Worm (Caenorhabditis elegans) whole organism, L4 larva: ENCODE data around the gene T24C12.4.

Experiments used
- F10B5.3 ChIP-seq: sonication (generic microtip); optimal IDR thresholded peaks from 2 replicates; lab custom pipeline; 2016; ENCODE audit warnings: mild to moderate bottlenecking, missing genetic modification characterization, missing compliant biosample characterization
- F26F4.8 ChIP-seq: fragments of 200-800 bp; sonication (Bioruptor generic); conservative IDR thresholded peaks from 2 replicates; pipeline ENCODE4 v1.3.6; 2022; ENCODE audit warnings: missing genetic modification characterization, missing compliant biosample characterization
- F44E2.7 ChIP-seq: fragments of 200-800 bp; sonication (Bioruptor generic); IDR thresholded peaks from 2 replicates; pipeline ENCODE4 v2.1.2; 2022; ENCODE audit warnings: missing genetic modification characterization, missing compliant biosample characterization
- F49E8.2 ChIP-seq: sonication (generic microtip); optimal IDR thresholded peaks from 2 replicates; lab custom pipeline; 2016; ENCODE audit warnings: missing compliant biosample characterization, mild to moderate bottlenecking, missing genetic modification characterization, borderline replicate concordance
- R02D3.7 ChIP-seq: fragments of 150-350 bp; sonication (generic microtip); optimal IDR thresholded peaks from 3 replicates; lab custom pipeline; 2014; ENCODE audit warnings: missing biosample characterization, missing genetic modification characterization
- T26A8.4 ChIP-seq: fragments of 200-800 bp; sonication (Bioruptor generic); IDR thresholded peaks from 2 replicates; pipeline ENCODE4 v1.3.6; 2022; ENCODE audit warnings: missing genetic modification characterization, missing compliant biosample characterization
- Y75B8A.6 ChIP-seq: fragments of 200-800 bp; sonication (Bioruptor generic); IDR thresholded peaks from 2 replicates; pipeline ENCODE4 v1.3.6; 2022; ENCODE audit warnings: missing genetic modification reagents, missing genetic modification characterization, missing compliant biosample characterization
- ZK546.5 ChIP-seq, 2 experiments: sonication (generic microtip); optimal IDR thresholded peaks; 2 replicates each; lab custom pipeline; 2017; ENCODE audit warnings: missing biosample characterization in 2 of 2, missing genetic modification characterization in 2 of 2
- aha-1 ChIP-seq: fragments of 150-350 bp; peaks from one replicate; lab custom pipeline; 2014; ENCODE audit warnings: missing biosample characterization, missing genetic modification characterization
- ceh-62 ChIP-seq: sonication (generic microtip); optimal IDR thresholded peaks from 2 replicates; lab custom pipeline; 2017; ENCODE audit warnings: missing biosample characterization, missing genetic modification characterization
- ces-1 ChIP-seq: fragments of 150-350 bp; sonication (generic microtip); optimal IDR thresholded peaks from 4 replicates; lab custom pipeline; 2014; ENCODE audit warnings: missing biosample characterization, missing genetic modification reagents, missing genetic modification characterization
- cey-2 ChIP-seq: sonication (generic microtip); optimal IDR thresholded peaks from 3 replicates; lab custom pipeline; 2017; ENCODE audit warnings: missing genetic modification characterization, mild to moderate bottlenecking, missing compliant biosample characterization, antibody characterized with exemption, borderline replicate concordance; ENCODE audit not compliant: insufficient read depth
- ctbp-1 ChIP-seq: fragments of 200-800 bp; sonication (Bioruptor generic); IDR thresholded peaks from 2 replicates; pipeline ENCODE4 v1.3.6; 2022; ENCODE audit warnings: missing genetic modification reagents, missing genetic modification characterization, missing compliant biosample characterization
- daf-16 ChIP-seq, 3 experiments: sonication (generic microtip); optimal IDR thresholded peaks; 2 replicates each; lab custom pipeline; 2016 to 2017; ENCODE audit warnings: missing genetic modification characterization in 3 of 3, missing genetic modification reagents in 3 of 3, mild to moderate bottlenecking in 2 of 3, missing compliant biosample characterization in 2 of 3, missing biosample characterization in 1 of 3, moderate library complexity in 1 of 3
- daf-8 ChIP-seq: fragments of 200-800 bp; sonication (Bioruptor generic); IDR thresholded peaks from 2 replicates; pipeline ENCODE4 v1.3.6; 2022; ENCODE audit warnings: missing genetic modification characterization, missing compliant biosample characterization
- dmd-8 ChIP-seq: fragments of 200-800 bp; sonication (Bioruptor generic); IDR thresholded peaks from 2 replicates; pipeline ENCODE4 v1.3.6; 2022; ENCODE audit warnings: missing genetic modification characterization, missing compliant biosample characterization
- duxl-1 ChIP-seq: sonication (generic microtip); optimal IDR thresholded peaks from 2 replicates; lab custom pipeline; 2016; ENCODE audit warnings: mild to moderate bottlenecking, missing genetic modification characterization, moderate library complexity, missing compliant biosample characterization; ENCODE audit not compliant: poor library complexity
- dve-1 ChIP-seq: sonication (generic microtip); optimal IDR thresholded peaks from 2 replicates; lab custom pipeline; 2017; ENCODE audit warnings: antibody characterized with exemption, mild to moderate bottlenecking, missing genetic modification characterization, missing compliant biosample characterization; ENCODE audit not compliant: insufficient read depth
- egl-27 ChIP-seq: sonication (generic microtip); optimal IDR thresholded peaks from 3 replicates; lab custom pipeline; 2017; ENCODE audit warnings: missing biosample characterization, missing genetic modification reagents, missing genetic modification characterization
- fkh-10 ChIP-seq: fragments of 150-350 bp; optimal IDR thresholded peaks from 2 replicates; lab custom pipeline; 2014; ENCODE audit warnings: missing biosample characterization, missing genetic modification reagents, missing genetic modification characterization
- gei-8 ChIP-seq: fragments of 200-800 bp; sonication (Bioruptor generic); optimal IDR thresholded peaks from 2 replicates; lab custom pipeline; 2018; ENCODE audit warnings: mild to moderate bottlenecking, missing genetic modification characterization, missing compliant biosample characterization
- hif-1 ChIP-seq, 2 experiments: sonication (generic microtip); optimal IDR thresholded peaks; 2 replicates each; lab custom pipeline; 2016 to 2017; ENCODE audit warnings: missing compliant biosample characterization in 2 of 2, missing genetic modification characterization in 2 of 2, missing genetic modification reagents in 2 of 2, missing genotype in 2 of 2, mild to moderate bottlenecking in 1 of 2
- hmg-1.1 ChIP-seq: fragments of 200-800 bp; sonication (Bioruptor generic); IDR thresholded peaks from 2 replicates; pipeline ENCODE4 v1.3.6; 2022; ENCODE audit warnings: missing genetic modification reagents, missing genetic modification characterization, missing compliant biosample characterization
- lin-1 ChIP-seq: fragments of 200-800 bp; sonication (Bioruptor generic); IDR thresholded peaks from 2 replicates; pipeline ENCODE4 v1.3.6; 2022; ENCODE audit warnings: missing genetic modification reagents, missing genetic modification characterization, missing compliant biosample characterization
- lin-15B ChIP-seq: fragments of 150-350 bp; sonication (generic microtip); optimal IDR thresholded peaks from 3 replicates; lab custom pipeline; 2014; ENCODE audit warnings: missing biosample characterization, missing genetic modification characterization
- lin-29 ChIP-seq: fragments of 200-800 bp; sonication (Bioruptor generic); IDR thresholded peaks from 2 replicates; pipeline ENCODE4 v1.3.6; 2022; ENCODE audit warnings: missing genetic modification reagents, missing genetic modification characterization, missing compliant biosample characterization
- lin-39 ChIP-seq: fragments of 150-350 bp; optimal IDR thresholded peaks from 2 replicates; lab custom pipeline; 2014; ENCODE audit warnings: missing biosample characterization, missing genetic modification reagents, missing genetic modification characterization
- lir-3 ChIP-seq: sonication (generic microtip); optimal IDR thresholded peaks from 2 replicates; lab custom pipeline; 2016; ENCODE audit warnings: mild to moderate bottlenecking, missing genetic modification characterization, missing compliant biosample characterization
- lsy-2 ChIP-seq, 2 experiments: fragments of 150-350 bp in 1 of 2; sonication (generic microtip) in 1 of 2; optimal IDR thresholded peaks; 2 replicates each; lab custom pipeline; 2014 to 2017; ENCODE audit warnings: missing biosample characterization in 2 of 2, missing genetic modification characterization in 2 of 2
- mdt-29 ChIP-seq: fragments of 200-800 bp; sonication (Bioruptor generic); IDR thresholded peaks from 2 replicates; pipeline ENCODE4 v1.3.6; 2022; ENCODE audit warnings: missing genetic modification reagents, missing genetic modification characterization, missing compliant biosample characterization
- mep-1 ChIP-seq: fragments of 150-350 bp; sonication (generic microtip); optimal IDR thresholded peaks from 3 replicates; lab custom pipeline; 2014; ENCODE audit warnings: missing biosample characterization, missing genetic modification characterization
- mes-2 ChIP-seq: sonication (generic microtip); optimal IDR thresholded peaks from 2 replicates; lab custom pipeline; 2016; ENCODE audit warnings: missing genotype, mild to moderate bottlenecking, missing genetic modification characterization, missing compliant biosample characterization; ENCODE audit not compliant: poor library complexity, severe bottlenecking
- mxl-2 ChIP-seq: fragments of 200-800 bp; sonication (Bioruptor generic); conservative IDR thresholded peaks from 2 replicates; pipeline ENCODE4 v1.3.6; 2022; ENCODE audit warnings: missing genetic modification reagents, missing genetic modification characterization, missing compliant biosample characterization
- nhr-11 ChIP-seq: fragments of 150-350 bp; optimal IDR thresholded peaks from 2 replicates; lab custom pipeline; 2014; ENCODE audit warnings: missing biosample characterization, missing genetic modification characterization
- nhr-237 ChIP-seq: sonication (generic microtip); optimal IDR thresholded peaks from 2 replicates; lab custom pipeline; 2017; ENCODE audit warnings: missing biosample characterization, missing genetic modification characterization
- nhr-28 ChIP-seq: fragments of 150-350 bp; optimal IDR thresholded peaks from 2 replicates; lab custom pipeline; 2014; ENCODE audit warnings: missing biosample characterization, missing genetic modification characterization
- nhr-41 ChIP-seq: fragments of 200-800 bp; sonication (Bioruptor generic); IDR thresholded peaks from 2 replicates; pipeline ENCODE4 v1.3.6; 2022; ENCODE audit warnings: missing genetic modification reagents, missing genetic modification characterization, missing compliant biosample characterization
- nhr-42 ChIP-seq: fragments of 200-800 bp; sonication (Bioruptor generic); IDR thresholded peaks from 2 replicates; pipeline ENCODE4 v1.3.6; 2022; ENCODE audit warnings: missing genetic modification characterization, missing compliant biosample characterization
- nhr-77 ChIP-seq: fragments of 150-350 bp; optimal IDR thresholded peaks from 2 replicates; lab custom pipeline; 2014; ENCODE audit warnings: missing biosample characterization, missing genetic modification characterization
- php-3 ChIP-seq: fragments of 200-800 bp; sonication (Bioruptor generic); IDR thresholded peaks from 2 replicates; pipeline ENCODE4 v1.3.6; 2022; ENCODE audit warnings: missing genetic modification reagents, missing genetic modification characterization, missing compliant biosample characterization
- pqm-1 ChIP-seq: sonication (generic microtip); optimal IDR thresholded peaks from 2 replicates; lab custom pipeline; 2017; ENCODE audit warnings: missing biosample characterization, missing genetic modification characterization
- rbr-2 ChIP-seq: sonication (generic microtip); optimal IDR thresholded peaks from 2 replicates; lab custom pipeline; 2016; ENCODE audit warnings: missing genotype, missing genetic modification characterization, missing compliant biosample characterization
- saeg-2 ChIP-seq: fragments of 200-800 bp; sonication (Bioruptor generic); IDR thresholded peaks from 2 replicates; pipeline ENCODE4 v1.3.6; 2022; ENCODE audit warnings: missing genetic modification reagents, missing genetic modification characterization, missing compliant biosample characterization
- set-16 ChIP-seq: fragments of 200-800 bp; sonication (Bioruptor generic); IDR thresholded peaks from 2 replicates; pipeline ENCODE4 v1.3.6; 2022; ENCODE audit warnings: missing genetic modification reagents, missing genetic modification characterization, missing compliant biosample characterization
- skn-1 ChIP-seq: fragments of 150-350 bp; optimal IDR thresholded peaks from 2 replicates; lab custom pipeline; 2014; ENCODE audit warnings: missing biosample characterization, missing genetic modification characterization
- unc-130 ChIP-seq: sonication (generic microtip); optimal IDR thresholded peaks from 2 replicates; lab custom pipeline; 2016; ENCODE audit warnings: missing genetic modification reagents, missing genetic modification characterization, missing compliant biosample characterization
- unc-39 ChIP-seq: sonication (generic microtip); optimal IDR thresholded peaks from 2 replicates; lab custom pipeline; 2017; ENCODE audit warnings: missing biosample characterization, missing genetic modification characterization
- vab-7 ChIP-seq: fragments of 200-800 bp; sonication (Bioruptor generic); IDR thresholded peaks from 2 replicates; pipeline ENCODE4 v1.3.6; 2022; ENCODE audit warnings: missing genetic modification reagents, missing genetic modification characterization, missing compliant biosample characterization
- zfp-2 ChIP-seq: sonication (generic microtip); optimal IDR thresholded peaks from 2 replicates; lab custom pipeline; 2016; ENCODE audit warnings: mild to moderate bottlenecking, missing genetic modification characterization, missing compliant biosample characterization
- ztf-7 ChIP-seq: fragments of 150-350 bp; optimal IDR thresholded peaks from 2 replicates; lab custom pipeline; 2014; ENCODE audit warnings: missing biosample characterization, missing genetic modification characterization

T24C12.4 gene

ce11 chrX:2226875-2227355 is 22.1 kb upstream of the T24C12.4 start (continued):
- TF ChIP-seq zfp-2, result peak; percentile 40
- TF ChIP-seq pqm-1 (tag; lab: Kevin White, UChicago), result no peak
- TF ChIP-seq F26F4.8 (GFP tag; lab: Robert Waterston, UW), result peak; percentile 82; the same call in 1 of the 2 replicates
- TF ChIP-seq mep-1 (tag; lab: Kevin White, UChicago), result peak; percentile 78
- 0 out of 2 replicates have a peak, but pooled peaks have one; percentile 37 for TF ChIP-seq mxl-2
- peak; percentile 62 for TF ChIP-seq lir-3
- TF ChIP-seq duxl-1, result peak; percentile 49
- TF ChIP-seq ztf-7 (tag; lab: Kevin White, UChicago), result peak; percentile 66
- peak; percentile 95 for TF ChIP-seq hmg-1.1 (GFP tag; lab: Robert Waterston, UW)
- TF ChIP-seq hif-1 (tag; optimal IDR thresholded peaks at IDR 0.05; lab: Kevin White, UChicago), result peak in 1 of 2 experiments; percentile 53
- TF ChIP-seq F10B5.3, result peak; percentile 53
- peak; percentile 58 for TF ChIP-seq lin-1 (GFP tag; lab: Robert Waterston, UW)
- peak; percentile 57 for TF ChIP-seq dve-1
- TF ChIP-seq R02D3.7 (tag; lab: Kevin White, UChicago), result peak; percentile 22
- peak; percentile 55 for TF ChIP-seq fkh-10 (GFP tag; lab: Kevin White, UChicago)
- TF ChIP-seq mes-2 (tag; lab: Kevin White, UChicago), result peak; percentile 90
- no peak; the same call in 1 of the 2 replicates for TF ChIP-seq daf-8 (GFP tag; lab: Robert Waterston, UW)
- no peak for TF ChIP-seq nhr-11 (tag; lab: Kevin White, UChicago)
- TF ChIP-seq gei-8 (GFP tag; lab: Kevin White, UChicago), result peak; percentile 79
- no peak for TF ChIP-seq lin-39 (tag; lab: Kevin White, UChicago)
- peak; percentile 72 for TF ChIP-seq rbr-2 (tag; lab: Kevin White, UChicago)
- TF ChIP-seq nhr-237 (tag; lab: Kevin White, UChicago), result no peak
- no peak for TF ChIP-seq egl-27 (tag; lab: Kevin White, UChicago)
- peak; percentile 95 for TF ChIP-seq aha-1 (tag; lab: Kevin White, UChicago)
- TF ChIP-seq F44E2.7 (GFP tag; lab: Robert Waterston, UW), result peak; percentile 71; the same call in 1 of the 2 replicates
- no peak for TF ChIP-seq cey-2 (tag; lab: Kevin White, UChicago)
- TF ChIP-seq Y75B8A.6, result peak; percentile 66; the same call in 1 of the 2 replicates
- TF ChIP-seq ctbp-1 (GFP tag; lab: Robert Waterston, UW), result peak; percentile 85
- TF ChIP-seq saeg-2 (GFP tag; lab: Robert Waterston, UW), result no peak
- peak in 1 of 2 experiments; percentile 75 for TF ChIP-seq lsy-2 (tag; optimal IDR thresholded peaks at IDR 0.05; lab: Kevin White, UChicago)
- TF ChIP-seq F49E8.2, result peak; percentile 41
- TF ChIP-seq nhr-28 (tag; lab: Kevin White, UChicago), result peak; percentile 24
- TF ChIP-seq ces-1 (GFP tag; lab: Kevin White, UChicago), result no peak
- TF ChIP-seq ZK546.5 (tag; optimal IDR thresholded peaks at IDR 0.05; lab: Kevin White, UChicago), result no peak
- peak; percentile 80 for TF ChIP-seq dmd-8
- TF ChIP-seq unc-130, result peak; percentile 63
- no peak; the same call in 1 of the 2 replicates for TF ChIP-seq set-16 (GFP tag; lab: Robert Waterston, UW)
- peak; percentile 83 for TF ChIP-seq T26A8.4 (GFP tag; lab: Robert Waterston, UW)
- TF ChIP-seq lin-15B (tag; lab: Kevin White, UChicago), result no peak
- no peak for TF ChIP-seq ceh-62 (tag; lab: Kevin White, UChicago)
- TF ChIP-seq php-3, result peak; percentile 75
- TF ChIP-seq nhr-42 (GFP tag; lab: Robert Waterston, UW), result peak; percentile 82; the same call in 1 of the 2 replicates
- TF ChIP-seq vab-7 (GFP tag; lab: Robert Waterston, UW), result peak; percentile 89
- TF ChIP-seq nhr-77 (tag; lab: Kevin White, UChicago), result peak; percentile 63
- 0 out of 2 replicates have a peak, but pooled peaks have one; percentile 61 for TF ChIP-seq lin-29 (GFP tag; lab: Robert Waterston, UW)
- peak; percentile 45 to 89 for TF ChIP-seq daf-16 (GFP tag; optimal IDR thresholded peaks at IDR 0.05; lab: Kevin White, UChicago)
- TF ChIP-seq daf-16 (tag; optimal IDR thresholded peaks at IDR 0.05; lab: Kevin White, UChicago), result peak; percentile 63
- TF ChIP-seq skn-1 (tag; lab: Kevin White, UChicago), result no peak
- TF ChIP-seq unc-39 (tag; lab: Kevin White, UChicago), result no peak
- TF ChIP-seq mdt-29 (GFP tag; lab: Robert Waterston, UW), result peak; percentile 63; the same call in 1 of the 2 replicates
- peak; percentile 63; the same call in 1 of the 2 replicates for TF ChIP-seq nhr-41
